Worm (Caenorhabditis elegans) whole organism, mixed stage, embryonic: ENCODE measurements around the gene apb-1.

Experiments
- elt-1 ChIP-seq: sonication (generic microtip); optimal IDR thresholded peaks from 2 replicates; lab custom pipeline; 2017; ENCODE audit warnings: missing genetic modification characterization, mild to moderate bottlenecking, missing compliant biosample characterization, antibody characterized with exemption, moderate library complexity, borderline replicate concordance; ENCODE audit not compliant: insufficient read depth
- lin-13 ChIP-seq: fragments of 150-350 bp; optimal IDR thresholded peaks from 2 replicates; lab custom pipeline; 2014; ENCODE audit warnings: missing biosample characterization, missing genetic modification characterization
- mab-5 ChIP-seq: fragments of 150-350 bp; optimal IDR thresholded peaks from 2 replicates; lab custom pipeline; 2014; ENCODE audit warnings: missing biosample characterization, missing genetic modification characterization
- mep-1 ChIP-seq: fragments of 150-350 bp; optimal IDR thresholded peaks from 2 replicates; lab custom pipeline; 2017; ENCODE audit warnings: missing biosample characterization, missing genetic modification reagents, missing genetic modification characterization, inconsistent platforms
- nhr-76 ChIP-seq: sonication (generic microtip); optimal IDR thresholded peaks from 2 replicates; lab custom pipeline; 2017; ENCODE audit warnings: missing biosample characterization, missing genetic modification characterization
- unc-62 ChIP-seq: fragments of 150-350 bp; optimal IDR thresholded peaks from 2 replicates; lab custom pipeline; 2014; ENCODE audit warnings: missing biosample characterization, missing genetic modification reagents, missing genetic modification characterization
- ztf-11 ChIP-seq: fragments of 150-350 bp; optimal IDR thresholded peaks from 2 replicates; lab custom pipeline; 2014; ENCODE audit warnings: missing biosample characterization, missing genetic modification characterization

DNA sequence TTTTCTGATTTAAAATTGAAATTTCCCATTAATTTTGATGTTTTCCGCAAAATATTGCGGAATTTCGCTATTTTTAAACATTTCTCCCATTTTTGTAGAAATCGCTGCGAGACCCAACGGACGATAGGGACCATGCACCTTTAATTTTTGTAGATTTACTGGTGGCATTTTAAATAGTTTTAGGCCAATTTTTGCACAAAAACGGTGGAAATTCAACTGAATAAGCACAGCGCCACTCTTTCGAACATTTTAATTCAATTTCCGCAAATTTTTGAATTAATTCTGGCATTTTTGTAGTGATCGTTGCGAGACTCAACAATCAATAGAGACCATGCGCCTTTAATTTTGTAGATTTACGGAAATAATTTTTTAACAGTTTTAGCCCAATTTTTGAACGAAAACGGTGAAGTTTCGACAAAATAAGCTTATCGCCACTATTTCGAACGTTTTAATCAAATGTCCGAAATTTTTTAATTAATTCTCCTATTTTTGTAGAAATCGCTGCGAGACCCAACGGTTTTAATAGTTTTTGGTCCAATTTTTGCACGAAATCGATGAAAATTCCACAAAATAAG lies 1.7 kb upstream of the apb-1 start:
- TF ChIP-seq lin-13 (tag; lab: Kevin White, UChicago) (no peak), unc-62 (GFP tag; lab: Kevin White, UChicago) (no peak), mep-1 (tag; lab: Kevin White, UChicago) (no peak), nhr-76 (no peak), elt-1 (tag; lab: Kevin White, UChicago) (no peak), ztf-11 (tag; lab: Kevin White, UChicago) (no peak), mab-5 (tag; lab: Kevin White, UChicago) (no peak)
